Worm (Caenorhabditis elegans) whole organism, young adult: ENCODE results near the gene Y43F8C.23.

Experiments used
- B0261.1 ChIP-seq: sonication (generic microtip); optimal IDR thresholded peaks from 2 replicates; lab custom pipeline; 2016; ENCODE audit warnings: mild to moderate bottlenecking, missing genetic modification characterization, moderate library complexity, missing compliant biosample characterization
- T26A5.8 ChIP-seq: sonication (generic microtip); optimal IDR thresholded peaks from 2 replicates; lab custom pipeline; 2016; ENCODE audit warnings: missing genetic modification characterization, missing compliant biosample characterization
- Y95B8A.8 ChIP-seq: fragments of 200-800 bp; sonication (Bioruptor generic); IDR thresholded peaks from 2 replicates; pipeline ENCODE4 v1.3.6; 2022; ENCODE audit warnings: missing genetic modification reagents, missing genetic modification characterization, missing compliant biosample characterization
- akir-1 ChIP-seq: fragments of 200-800 bp; sonication (Bioruptor generic); optimal IDR thresholded peaks from 2 replicates; lab custom pipeline; 2018; ENCODE audit warnings: mild to moderate bottlenecking, missing genetic modification characterization, moderate library complexity, missing compliant biosample characterization
- attf-6 ChIP-seq: fragments of 200-800 bp; sonication (Bioruptor generic); IDR thresholded peaks from 2 replicates; pipeline ENCODE4 v1.3.6; 2022; ENCODE audit warnings: missing genetic modification reagents, missing genetic modification characterization, missing compliant biosample characterization
- bed-1 ChIP-seq: fragments of 200-800 bp; sonication (Bioruptor generic); IDR thresholded peaks from 2 replicates; pipeline ENCODE4 v1.3.6; 2022; ENCODE audit warnings: missing genetic modification reagents, missing genetic modification characterization, missing compliant biosample characterization
- ccch-3 ChIP-seq: fragments of 200-800 bp; sonication (Bioruptor generic); optimal IDR thresholded peaks from 2 replicates; lab custom pipeline; 2018; ENCODE audit warnings: mild to moderate bottlenecking, missing genetic modification characterization, missing compliant biosample characterization
- cebp-1 ChIP-seq, 2 experiments: fragments of 200-800 bp in 1 of 2; sonication (Bioruptor generic) in 1 of 2; sonication (generic microtip) in 1 of 2; IDR thresholded peaks in 1 of 2; optimal IDR thresholded peaks in 1 of 2; 2 replicates each; pipeline versions ENCODE4 v1.3.6 to Lab custom; 2017 to 2022; ENCODE audit warnings: missing compliant biosample characterization in 2 of 2, missing genetic modification characterization in 2 of 2, mild to moderate bottlenecking in 1 of 2, missing genetic modification reagents in 1 of 2, moderate library complexity in 1 of 2
- ceh-91 ChIP-seq: fragments of 200-800 bp; sonication (Bioruptor generic); IDR thresholded peaks from 2 replicates; pipeline ENCODE4 v1.3.6; 2022; ENCODE audit warnings: missing genetic modification reagents, missing genetic modification characterization, missing compliant biosample characterization
- fkh-3 ChIP-seq: sonication (generic microtip); optimal IDR thresholded peaks from 2 replicates; lab custom pipeline; 2016; ENCODE audit warnings: mild to moderate bottlenecking, missing genetic modification characterization, missing compliant biosample characterization
- hmg-1.2 ChIP-seq: fragments of 200-800 bp; sonication (Bioruptor generic); IDR thresholded peaks from 2 replicates; pipeline ENCODE4 v1.3.6; 2022; ENCODE audit warnings: missing genetic modification reagents, missing genetic modification characterization, missing compliant biosample characterization
- hrde-1 ChIP-seq: sonication (generic microtip); optimal IDR thresholded peaks from 2 replicates; lab custom pipeline; 2016; ENCODE audit warnings: missing genetic modification characterization, mild to moderate bottlenecking, missing compliant biosample characterization, moderate library complexity, missing genotype, missing genetic modification reagents, borderline replicate concordance
- let-607 ChIP-seq, 2 experiments: fragments of 200-800 bp in 1 of 2; sonication (Bioruptor generic) in 1 of 2; sonication (generic microtip) in 1 of 2; optimal IDR thresholded peaks; 2 replicates each; lab custom pipeline; 2016 to 2018; ENCODE audit warnings: mild to moderate bottlenecking in 2 of 2, missing compliant biosample characterization in 2 of 2, missing genetic modification characterization in 2 of 2, moderate library complexity in 2 of 2, missing genotype in 1 of 2
- lin-26 ChIP-seq: fragments of 200-800 bp; sonication (Bioruptor generic); IDR thresholded peaks from 2 replicates; pipeline ENCODE4 v1.3.6; 2022; ENCODE audit warnings: missing genetic modification reagents, missing genetic modification characterization, missing compliant biosample characterization
- mel-28 ChIP-seq: sonication (generic microtip); optimal IDR thresholded peaks from 2 replicates; lab custom pipeline; 2016; ENCODE audit warnings: borderline replicate concordance, mild to moderate bottlenecking, missing genetic modification characterization, missing compliant biosample characterization
- nfyb-1 ChIP-seq: fragments of 200-800 bp; sonication (Bioruptor generic); IDR thresholded peaks from 2 replicates; pipeline ENCODE4 v1.3.6; 2022; ENCODE audit warnings: missing genetic modification reagents, missing genetic modification characterization, missing compliant biosample characterization
- nhr-80 ChIP-seq: sonication (generic microtip); optimal IDR thresholded peaks from 2 replicates; lab custom pipeline; 2016; ENCODE audit warnings: missing genetic modification characterization, missing compliant biosample characterization
- pbrm-1 ChIP-seq: fragments of 200-800 bp; sonication (Bioruptor generic); IDR thresholded peaks from 2 replicates; pipeline ENCODE4 v1.3.6; 2022; ENCODE audit warnings: missing genetic modification reagents, missing genetic modification characterization, missing compliant biosample characterization
- rpc-1 ChIP-seq, 2 experiments: fragments of 150-350 bp in 1 of 2; sonication (generic microtip) in 1 of 2; optimal IDR thresholded peaks; 2 replicates each; lab custom pipeline; 2014 to 2018; ENCODE audit warnings: missing biosample characterization in 1 of 2, missing genetic modification characterization in 1 of 2, missing genetic modification reagents in 1 of 2, missing genotype in 1 of 2
- snpc-3.4 ChIP-seq: sonication (generic microtip); optimal IDR thresholded peaks from 2 replicates; lab custom pipeline; 2017; ENCODE audit warnings: missing genetic modification characterization, mild to moderate bottlenecking, missing compliant biosample characterization, antibody characterized with exemption, moderate library complexity, missing genotype, missing genetic modification reagents
- tbp1 ChIP-seq: fragments of 200-800 bp; sonication (Bioruptor generic); optimal IDR thresholded peaks from 2 replicates; lab custom pipeline; 2018; ENCODE audit warnings: mild to moderate bottlenecking, missing genetic modification characterization, missing compliant biosample characterization
- tbx-9 ChIP-seq: sonication (generic microtip); optimal IDR thresholded peaks from 2 replicates; lab custom pipeline; 2016; ENCODE audit warnings: borderline replicate concordance, missing genetic modification characterization, inconsistent platforms, missing compliant biosample characterization
- xnd-1 ChIP-seq: sonication (generic microtip); optimal IDR thresholded peaks from 2 replicates; lab custom pipeline; 2016; ENCODE audit warnings: missing genotype, missing genetic modification reagents, missing genetic modification characterization, missing compliant biosample characterization
- ztf-18 ChIP-seq: sonication (generic microtip); optimal IDR thresholded peaks from 2 replicates; lab custom pipeline; 2016; ENCODE audit warnings: missing genotype, mild to moderate bottlenecking, missing genetic modification characterization, missing compliant biosample characterization

The Y43F8C.23 gene

ce11 chrV:19667716-19668115 is 43.8 kb downstream of the Y43F8C.23 start:
- no peak for TF ChIP-seq ztf-18 (tag; lab: Kevin White, UChicago)
- peak; percentile 74 for TF ChIP-seq tbp1
- peak; percentile 35 for TF ChIP-seq B0261.1 (tag; lab: Kevin White, UChicago)
- TF ChIP-seq nhr-80 (tag; lab: Kevin White, UChicago): no peak
- peak; percentile 29 for TF ChIP-seq rpc-1 (optimal IDR thresholded peaks at IDR 0.05; lab: Kevin White, UChicago)
- TF ChIP-seq rpc-1 (tag; optimal IDR thresholded peaks at IDR 0.05; lab: Kevin White, UChicago): peak; percentile 66
- no peak for TF ChIP-seq hrde-1 (tag; lab: Kevin White, UChicago)
- no peak for TF ChIP-seq let-607 (tag; optimal IDR thresholded peaks at IDR 0.05; lab: Kevin White, UChicago)

ce11 chrV:19666308-19666707 is 45.2 kb downstream of the Y43F8C.23 start:
- peak; percentile 26; the same call in 1 of the 2 replicates for TF ChIP-seq hmg-1.2 (GFP tag; lab: Robert Waterston, UW)
- no peak for TF ChIP-seq ceh-91 (GFP tag; lab: Robert Waterston, UW)

DNA sequence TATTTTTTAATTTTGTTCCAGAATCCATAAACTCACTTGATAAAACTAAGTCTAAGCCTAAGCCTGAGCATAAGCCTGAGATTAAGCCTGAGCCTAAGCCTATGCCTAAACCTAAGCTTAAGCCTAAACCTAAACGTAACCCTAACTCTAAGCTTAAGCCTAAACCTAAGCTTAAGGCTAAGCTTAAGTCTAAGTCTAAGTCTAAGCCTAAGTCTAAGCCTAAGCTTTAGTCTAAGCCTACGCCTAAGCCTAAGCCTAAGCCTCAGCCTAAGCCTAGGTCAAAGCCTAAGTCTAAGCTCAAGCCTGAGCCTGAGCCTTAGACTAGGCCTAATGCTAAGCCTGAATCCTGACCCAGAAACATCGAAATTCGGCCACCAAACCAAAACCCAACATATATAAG is 47.0 kb downstream of the Y43F8C.23 start:
- TF ChIP-seq attf-6 (GFP tag; lab: Robert Waterston, UW) (no peak), pbrm-1 (GFP tag; lab: Robert Waterston, UW) (no peak), tbp1 (no peak), akir-1 (GFP tag; lab: Kevin White, UChicago) (no peak), tbx-9 (no peak), cebp-1 (GFP tag; IDR thresholded peaks at IDR 0.05; lab: Robert Waterston, UW) (no peak), cebp-1 (tag; optimal IDR thresholded peaks at IDR 0.05; lab: Kevin White, UChicago) (no peak), nfyb-1 (no peak), lin-26 (GFP tag; lab: Robert Waterston, UW) (no peak), snpc-3.4 (tag; lab: Kevin White, UChicago) (no peak), mel-28 (no peak), rpc-1 (optimal IDR thresholded peaks at IDR 0.05; lab: Kevin White, UChicago) (no peak), rpc-1 (tag; optimal IDR thresholded peaks at IDR 0.05; lab: Kevin White, UChicago) (no peak), bed-1 (GFP tag; lab: Robert Waterston, UW) (no peak), xnd-1 (tag; lab: Kevin White, UChicago) (no peak), Y95B8A.8 (no peak), fkh-3 (tag; lab: Kevin White, UChicago) (no peak), ccch-3 (GFP tag; lab: Kevin White, UChicago) (no peak), T26A5.8 (no peak)
